Worm (Caenorhabditis elegans) whole organism, L3 larva: ENCODE measurements around the gene srg-16.

ENCODE experiments used
- ZK546.5 ChIP-seq: sonication (generic microtip); optimal IDR thresholded peaks from 2 replicates; lab custom pipeline; 2017; ENCODE audit warnings: missing biosample characterization, missing genetic modification characterization
- ceh-28 ChIP-seq: fragments of 150-350 bp; optimal IDR thresholded peaks from 2 replicates; lab custom pipeline; 2014; ENCODE audit warnings: missing biosample characterization, missing genetic modification reagents, missing genetic modification characterization
- ceh-82 ChIP-seq: fragments of 150-350 bp; optimal IDR thresholded peaks from 2 replicates; lab custom pipeline; 2014; ENCODE audit warnings: missing biosample characterization, missing genetic modification characterization
- egl-5 ChIP-seq: fragments of 150-350 bp; optimal IDR thresholded peaks from 2 replicates; lab custom pipeline; 2017; ENCODE audit warnings: missing biosample characterization, missing genetic modification reagents, missing genetic modification characterization, inconsistent platforms
- elt-2 ChIP-seq: sonication (generic microtip); optimal IDR thresholded peaks from 2 replicates; lab custom pipeline; 2016; ENCODE audit warnings: missing genetic modification reagents, mild to moderate bottlenecking, missing genetic modification characterization, missing compliant biosample characterization
- eor-1 ChIP-seq, 2 experiments: fragments of 150-350 bp; optimal IDR thresholded peaks; 2 replicates each; lab custom pipeline; 2014 to 2018; ENCODE audit warnings: missing biosample characterization in 2 of 2, missing genetic modification characterization in 2 of 2
- fkh-10 ChIP-seq: sonication (generic microtip); optimal IDR thresholded peaks from 2 replicates; lab custom pipeline; 2017; ENCODE audit warnings: missing biosample characterization, missing genetic modification reagents, missing genetic modification characterization
- fkh-2 ChIP-seq: fragments of 150-350 bp; optimal IDR thresholded peaks from 2 replicates; lab custom pipeline; 2014; ENCODE audit warnings: missing biosample characterization, missing genetic modification reagents, missing genetic modification characterization
- fos-1 ChIP-seq: fragments of 150-350 bp; optimal IDR thresholded peaks from 2 replicates; lab custom pipeline; 2014; ENCODE audit warnings: missing biosample characterization, missing genetic modification characterization
- hmg-11 ChIP-seq: sonication (generic microtip); optimal IDR thresholded peaks from 2 replicates; lab custom pipeline; 2016; ENCODE audit warnings: missing genetic modification characterization, missing compliant biosample characterization
- jun-1 ChIP-seq: fragments of 150-350 bp; optimal IDR thresholded peaks from 2 replicates; lab custom pipeline; 2014; ENCODE audit warnings: missing biosample characterization, missing genetic modification reagents, missing genetic modification characterization
- lin-15B ChIP-seq: fragments of 150-350 bp; optimal IDR thresholded peaks from 2 replicates; lab custom pipeline; 2014; ENCODE audit warnings: missing biosample characterization, missing genetic modification characterization
- lin-39 ChIP-seq: fragments of 150-350 bp; optimal IDR thresholded peaks from 2 replicates; lab custom pipeline; 2018; ENCODE audit warnings: missing biosample characterization, missing genetic modification reagents, missing genetic modification characterization
- mdl-1 ChIP-seq: fragments of 150-350 bp; optimal IDR thresholded peaks from 2 replicates; lab custom pipeline; 2014; ENCODE audit warnings: missing biosample characterization, missing genetic modification characterization
- mml-1 ChIP-seq: fragments of 150-350 bp; sonication (generic microtip); optimal IDR thresholded peaks from 3 replicates; lab custom pipeline; 2014; ENCODE audit warnings: missing biosample characterization, missing genetic modification characterization
- nfya-1 ChIP-seq: sonication (generic microtip); optimal IDR thresholded peaks from 2 replicates; lab custom pipeline; 2017; ENCODE audit warnings: missing genetic modification characterization, mild to moderate bottlenecking, missing compliant biosample characterization, antibody characterized with exemption, moderate library complexity; ENCODE audit not compliant: insufficient read depth
- nhr-12 ChIP-seq: fragments of 150-350 bp; optimal IDR thresholded peaks from 2 replicates; lab custom pipeline; 2014; ENCODE audit warnings: missing biosample characterization, missing genetic modification characterization
- nhr-23 ChIP-seq: fragments of 150-350 bp; optimal IDR thresholded peaks from 2 replicates; lab custom pipeline; 2014; ENCODE audit warnings: missing biosample characterization, missing genetic modification reagents, missing genetic modification characterization
- nhr-237 ChIP-seq: fragments of 150-350 bp; optimal IDR thresholded peaks from 2 replicates; lab custom pipeline; 2014; ENCODE audit warnings: missing biosample characterization, missing genetic modification characterization
- nhr-25 ChIP-seq: sonication (generic microtip); optimal IDR thresholded peaks from 2 replicates; lab custom pipeline; 2017; ENCODE audit warnings: missing biosample characterization, missing genetic modification characterization
- nhr-43 ChIP-seq: sonication (generic microtip); optimal IDR thresholded peaks from 2 replicates; lab custom pipeline; 2016; ENCODE audit warnings: mild to moderate bottlenecking, missing genetic modification characterization, missing compliant biosample characterization; ENCODE audit not compliant: poor library complexity, severe bottlenecking
- nhr-67 ChIP-seq: fragments of 150-350 bp; optimal IDR thresholded peaks from 2 replicates; lab custom pipeline; 2014; ENCODE audit warnings: missing biosample characterization, missing genetic modification characterization
- nhr-76 ChIP-seq: fragments of 150-350 bp; sonication (generic microtip); optimal IDR thresholded peaks from 5 replicates; lab custom pipeline; 2014; ENCODE audit warnings: missing biosample characterization, missing genetic modification characterization
- nhr-77 ChIP-seq: fragments of 150-350 bp; optimal IDR thresholded peaks from 2 replicates; lab custom pipeline; 2014; ENCODE audit warnings: missing biosample characterization, missing genetic modification characterization
- pha-4 ChIP-seq: fragments of 150-350 bp; optimal IDR thresholded peaks from 2 replicates; lab custom pipeline; 2014; ENCODE audit warnings: missing biosample characterization, missing genetic modification reagents, missing genetic modification characterization
- pqm-1 ChIP-seq: fragments of 150-350 bp; optimal IDR thresholded peaks from 2 replicates; lab custom pipeline; 2017; ENCODE audit warnings: missing biosample characterization, missing genetic modification characterization, inconsistent platforms
- sea-2 ChIP-seq: fragments of 150-350 bp; sonication (generic microtip); optimal IDR thresholded peaks from 4 replicates; lab custom pipeline; 2014; ENCODE audit warnings: missing biosample characterization, missing genetic modification reagents, missing genetic modification characterization
- snpc-4 ChIP-seq: fragments of 150-350 bp; optimal IDR thresholded peaks from 2 replicates; lab custom pipeline; 2014; ENCODE audit warnings: missing biosample characterization, missing genetic modification characterization
- tbx-2 ChIP-seq: sonication (generic microtip); optimal IDR thresholded peaks from 2 replicates; lab custom pipeline; 2016; ENCODE audit warnings: mild to moderate bottlenecking, missing genetic modification characterization, missing compliant biosample characterization
- unc-39 ChIP-seq: sonication (generic microtip); optimal IDR thresholded peaks from 4 replicates; lab custom pipeline; 2017; ENCODE audit warnings: missing biosample characterization, missing genetic modification characterization
- unc-62 ChIP-seq: fragments of 150-350 bp; sonication (generic microtip); optimal IDR thresholded peaks from 4 replicates; lab custom pipeline; 2014; ENCODE audit warnings: missing biosample characterization, missing genetic modification reagents, missing genetic modification characterization
- zag-1 ChIP-seq: fragments of 150-350 bp; optimal IDR thresholded peaks from 2 replicates; lab custom pipeline; 2014; ENCODE audit warnings: missing biosample characterization, missing genetic modification characterization

srg-16 gene

DNA sequence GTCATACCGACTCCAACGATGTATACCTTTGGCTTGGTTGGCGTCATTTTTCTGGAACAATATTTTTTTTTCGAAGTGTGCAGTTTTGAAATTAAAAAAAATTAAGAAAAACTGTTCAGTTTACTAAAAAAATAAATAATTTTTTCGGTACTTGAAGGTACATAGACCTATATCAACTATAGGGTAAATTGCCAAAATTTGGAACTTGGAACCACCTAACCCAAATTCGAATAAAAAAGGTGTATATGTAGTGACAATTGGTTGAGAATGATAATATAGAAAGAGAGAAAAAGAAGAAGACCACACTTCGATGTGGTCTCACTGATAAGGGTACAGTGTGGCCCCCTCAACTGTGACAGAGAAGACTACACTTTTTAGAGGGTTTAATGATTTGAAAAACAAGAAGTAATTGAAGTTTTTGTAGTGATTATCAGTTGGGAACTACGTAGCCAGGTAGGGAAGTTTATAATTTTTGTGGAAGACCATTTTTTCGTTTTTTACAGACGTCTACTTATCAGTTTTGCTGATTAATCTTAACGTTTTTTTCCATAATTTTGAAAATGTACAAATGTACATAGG, 41.2 kb upstream of the srg-16 start, which contains the start of gene daf-22 (continued):
- no peak for TF ChIP-seq nhr-67 (tag; lab: Kevin White, UChicago)
- no peak for TF ChIP-seq eor-1 (tag; optimal IDR thresholded peaks at IDR 0.05; lab: Kevin White, UChicago)
- TF ChIP-seq pqm-1 (tag; lab: Kevin White, UChicago): peak; percentile 93
- TF ChIP-seq unc-39 (tag; lab: Kevin White, UChicago): no peak
- TF ChIP-seq mdl-1 (tag; lab: Kevin White, UChicago): no peak
- TF ChIP-seq unc-62 (GFP tag; lab: Kevin White, UChicago): no peak
- TF ChIP-seq hmg-11 (tag; lab: Kevin White, UChicago): no peak
- TF ChIP-seq nhr-76 (tag; lab: Kevin White, UChicago): no peak
- TF ChIP-seq egl-5 (tag; lab: Kevin White, UChicago): no peak
- TF ChIP-seq nhr-77 (tag; lab: Kevin White, UChicago): no peak
- peak; percentile 37 for TF ChIP-seq pha-4 (tag; lab: Kevin White, UChicago)
- no peak for TF ChIP-seq lin-39 (tag; lab: Kevin White, UChicago)
- peak; percentile 49 for TF ChIP-seq jun-1
- no peak for TF ChIP-seq sea-2 (GFP tag; lab: Kevin White, UChicago)
- TF ChIP-seq fos-1 (tag; lab: Kevin White, UChicago): no peak
- no peak for TF ChIP-seq lin-15B (tag; lab: Kevin White, UChicago)
- TF ChIP-seq mml-1 (tag; lab: Kevin White, UChicago): no peak
- TF ChIP-seq elt-2: peak; percentile 98
- TF ChIP-seq nhr-12 (tag; lab: Kevin White, UChicago): no peak
- no peak for TF ChIP-seq nhr-43 (tag; lab: Kevin White, UChicago)
- TF ChIP-seq fkh-2 (tag; lab: Kevin White, UChicago): no peak
- TF ChIP-seq ceh-28 (tag; lab: Kevin White, UChicago): no peak
- TF ChIP-seq snpc-4: no peak
- TF ChIP-seq nhr-25 (tag; lab: Kevin White, UChicago): no peak

DNA sequence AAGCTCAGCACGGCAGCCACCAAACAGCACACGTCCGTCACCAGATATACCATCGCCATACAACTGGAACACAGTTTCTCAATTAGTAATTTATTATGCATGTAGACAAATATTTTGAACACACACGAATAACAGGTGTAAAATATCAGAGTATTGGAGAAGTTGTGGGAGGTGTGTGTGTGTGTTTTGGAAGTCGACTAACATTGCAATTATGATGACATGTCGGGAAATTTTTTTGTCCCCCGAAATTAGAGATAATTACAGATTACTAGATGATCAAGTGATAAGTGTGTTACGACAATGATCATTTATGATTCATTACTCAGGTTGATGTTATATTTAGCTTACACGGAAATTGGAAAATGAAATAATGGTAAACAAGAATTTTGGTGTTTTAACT, 37.2 kb upstream of the srg-16 start, which contains the start of gene Y57A10C.8:
Gene Y57A10C.8 (minus strand): TSS at position 101 of the 400 bp plus-strand sequence.
- TF ChIP-seq nhr-25 (tag; lab: Kevin White, UChicago) (no peak), lin-39 (tag; lab: Kevin White, UChicago) (no peak), nhr-237 (tag; lab: Kevin White, UChicago) (no peak), snpc-4 (no peak), nfya-1 (no peak), ceh-82 (tag; lab: Kevin White, UChicago) (no peak), fkh-10 (GFP tag; lab: Kevin White, UChicago) (no peak), egl-5 (tag; lab: Kevin White, UChicago) (no peak), zag-1 (no peak), fos-1 (tag; lab: Kevin White, UChicago) (no peak), ZK546.5 (tag; lab: Kevin White, UChicago) (no peak)
- TF ChIP-seq, all 47 proteins: peak for 0

DNA sequence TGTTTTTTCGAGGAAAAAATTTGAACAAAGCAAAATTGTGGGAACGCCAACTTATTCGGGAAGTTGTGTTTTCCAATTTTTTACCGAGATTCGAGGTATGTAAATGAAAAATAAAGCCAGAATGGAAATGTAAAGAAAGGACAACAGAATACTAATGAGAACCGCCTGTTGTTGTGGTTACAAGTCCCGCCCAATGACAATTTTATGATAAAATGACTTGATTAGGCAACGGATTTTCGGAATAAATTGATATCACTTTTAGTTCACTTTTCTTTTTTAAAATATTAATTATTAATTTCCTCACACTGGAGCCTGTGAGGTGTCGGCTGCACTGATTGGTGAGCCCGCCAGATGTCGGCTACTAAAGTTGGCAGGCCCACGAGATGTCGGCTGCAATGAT, 34.6 kb upstream of the srg-16 start, which contains the start of gene dct-12:
Gene dct-12 (minus strand): TSS at position 101 of the 400 bp plus-strand sequence.
- TF ChIP-seq fkh-2 (tag; lab: Kevin White, UChicago): no peak
- TF ChIP-seq nhr-23 (tag; lab: Kevin White, UChicago): no peak
- TF ChIP-seq lin-39 (tag; lab: Kevin White, UChicago): no peak
- TF ChIP-seq nhr-67 (tag; lab: Kevin White, UChicago): no peak

DNA sequence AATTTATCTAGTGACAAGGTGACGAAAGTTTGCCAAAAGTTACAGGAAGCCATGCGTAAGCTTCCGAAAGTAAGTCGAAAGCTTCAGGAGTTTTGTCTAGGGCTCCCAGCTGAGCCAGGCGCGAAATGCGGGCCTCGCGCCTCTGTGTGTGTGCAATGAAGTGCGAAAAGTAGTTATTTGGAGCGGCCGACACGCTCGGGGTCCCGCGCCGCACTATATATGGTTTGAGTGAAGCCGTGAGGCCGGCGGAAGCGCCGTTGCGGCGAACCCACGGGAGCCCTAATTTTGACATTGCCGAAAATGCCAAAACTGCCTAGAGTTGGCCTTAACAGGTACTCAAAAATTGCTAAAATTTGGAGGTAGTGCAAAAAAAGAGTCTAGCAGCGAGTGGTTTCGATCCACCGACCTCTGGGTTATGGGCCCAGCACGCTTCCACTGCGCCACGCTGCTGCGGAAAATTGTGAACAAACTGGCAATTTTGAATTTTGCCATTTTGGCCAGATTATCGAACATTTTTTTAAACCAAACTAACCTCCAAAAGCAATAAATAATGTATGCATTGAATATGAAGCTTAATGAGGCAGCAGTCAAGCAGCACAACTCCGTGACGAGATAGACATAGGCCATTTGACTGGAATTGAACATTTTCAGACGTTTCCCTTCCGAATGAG, 31.6 kb upstream of the srg-16 start:
- TF ChIP-seq mml-1 (tag; lab: Kevin White, UChicago): no peak
- TF ChIP-seq tbx-2 (tag; lab: Kevin White, UChicago): no peak

DNA sequence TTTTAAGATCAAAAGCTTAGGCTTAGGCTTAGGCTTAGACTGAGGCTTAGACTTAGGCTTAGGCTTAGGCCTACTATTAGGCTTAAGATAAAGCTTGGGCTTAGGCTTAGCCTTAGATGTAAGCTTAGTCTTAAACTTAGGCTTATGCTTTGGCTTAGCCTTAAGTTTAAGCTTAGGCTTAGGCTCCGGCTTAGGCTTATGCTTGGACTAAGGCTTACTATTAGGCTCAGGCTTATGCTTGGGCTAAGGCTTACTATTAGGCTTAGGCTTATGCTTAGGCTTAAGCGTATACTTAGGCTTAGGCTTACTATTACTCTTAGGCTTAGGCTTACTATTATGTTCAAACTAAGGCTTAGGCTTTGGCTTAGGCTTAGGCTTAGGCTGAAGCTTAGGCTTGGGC, 30.2 kb upstream of the srg-16 start:
- TF ChIP-seq eor-1 (tag; optimal IDR thresholded peaks at IDR 0.05; lab: Kevin White, UChicago) (no peak), fos-1 (tag; lab: Kevin White, UChicago) (no peak)
